Fruit fly (Drosophila melanogaster) whole organism, embryonic: Measurements from ENCODE around the gene STUB1.
A peak's percentile ranks its signal among the peaks of the same experiment; 100 is the strongest.

Experiments used
- Ada2b ChIP-seq: fragments of 200-800 bp; sonication (Bioruptor generic); IDR thresholded peaks from 2 replicates; pipeline ENCODE4 v1.3.6; 2022; ENCODE audit warnings: missing biosample characterization, missing genetic modification characterization
- Atf3 ChIP-seq: fragments of 200-800 bp; sonication (Bioruptor generic); optimal IDR thresholded peaks from 3 replicates; lab custom pipeline; 2016; ENCODE audit warnings: missing biosample characterization, missing genetic modification characterization
- Awh ChIP-seq: fragments of 200-800 bp; sonication (Bioruptor generic); IDR thresholded peaks from 2 replicates; pipeline ENCODE4, ENCODE4 v1.3.6; 2022; ENCODE audit warnings: missing biosample characterization, missing genetic modification characterization
- CG10654 ChIP-seq: fragments of 200-800 bp; sonication (Bioruptor generic); optimal IDR thresholded peaks from 2 replicates; lab custom pipeline; 2016; ENCODE audit warnings: missing biosample characterization, missing genetic modification characterization
- CG10959 ChIP-seq: fragments of 200-800 bp; sonication (Bioruptor generic); IDR thresholded peaks from 2 replicates; pipeline ENCODE4 v1.3.6; 2022; ENCODE audit warnings: missing biosample characterization, missing genetic modification characterization
- CG13287 ChIP-seq: fragments of 200-800 bp; sonication (Bioruptor generic); IDR thresholded peaks from 2 replicates; pipeline ENCODE4 v1.3.6; 2022; ENCODE audit warnings: missing biosample characterization, missing genetic modification characterization; ENCODE audit not compliant: partially characterized antibody
- CG1602 ChIP-seq: fragments of 200-800 bp; sonication (Bioruptor generic); optimal IDR thresholded peaks from 3 replicates; lab custom pipeline; 2016; ENCODE audit warnings: missing biosample characterization, missing genetic modification characterization
- CG1792 ChIP-seq: fragments of 200-800 bp; sonication (Bioruptor generic); optimal IDR thresholded peaks from 2 replicates; lab custom pipeline; 2016; ENCODE audit warnings: missing biosample characterization, missing genetic modification characterization
- CG1832 ChIP-seq: fragments of 200-800 bp; sonication (Bioruptor generic); optimal IDR thresholded peaks from 2 replicates; lab custom pipeline; 2017; ENCODE audit warnings: missing biosample characterization, mild to moderate bottlenecking, missing genetic modification characterization, inconsistent platforms
- CG18599 ChIP-seq: fragments of 200-800 bp; sonication (Bioruptor generic); optimal IDR thresholded peaks from 3 replicates; lab custom pipeline; 2017; ENCODE audit warnings: missing biosample characterization, missing genetic modification characterization, mild to moderate bottlenecking, moderate library complexity, missing genetic modification reagents
- CG30020 ChIP-seq: fragments of 200-800 bp; optimal IDR thresholded peaks from 2 replicates; lab custom pipeline; 2019; ENCODE audit warnings: missing biosample characterization, mild to moderate bottlenecking, missing genetic modification characterization, moderate library complexity
- CG3065 ChIP-seq: fragments of 200-800 bp; sonication (Bioruptor generic); optimal IDR thresholded peaks from 2 replicates; lab custom pipeline; 2016; ENCODE audit warnings: missing biosample characterization, missing genetic modification characterization
- CG33213 ChIP-seq: fragments of 200-800 bp; sonication (Bioruptor generic); optimal IDR thresholded peaks from 3 replicates; lab custom pipeline; 2016; ENCODE audit warnings: missing biosample characterization, missing genetic modification characterization
- CG3407 ChIP-seq: fragments of 200-800 bp; sonication (Bioruptor generic); optimal IDR thresholded peaks from 2 replicates; lab custom pipeline; 2018; ENCODE audit warnings: missing biosample characterization, mild to moderate bottlenecking, missing genetic modification characterization
- CG34224 ChIP-seq: fragments of 200-800 bp; sonication (Bioruptor generic); IDR thresholded peaks from 3 replicates; pipeline ENCODE4 v1.3.6; 2022; ENCODE audit warnings: missing biosample characterization, missing genetic modification characterization; ENCODE audit not compliant: partially characterized antibody
- CG6254 ChIP-seq: fragments of 200-800 bp; sonication (Bioruptor generic); optimal IDR thresholded peaks from 3 replicates; lab custom pipeline; 2017; ENCODE audit warnings: mild to moderate bottlenecking, missing biosample characterization, missing genetic modification reagents, missing genetic modification characterization
- CG8765 ChIP-seq: fragments of 200-800 bp; sonication (Bioruptor generic); IDR thresholded peaks from 2 replicates; pipeline ENCODE4 v1.3.6; 2022; ENCODE audit warnings: missing biosample characterization, missing genetic modification characterization
- CG9437 ChIP-seq: fragments of 200-800 bp; sonication (Bioruptor generic); optimal IDR thresholded peaks from 2 replicates; lab custom pipeline; 2018; ENCODE audit warnings: missing biosample characterization, mild to moderate bottlenecking, missing genetic modification characterization
- Chrac-16 ChIP-seq: fragments of 200-800 bp; sonication (Bioruptor generic); optimal IDR thresholded peaks from 3 replicates; lab custom pipeline; 2016; ENCODE audit warnings: missing biosample characterization, missing genetic modification characterization
- Drgx ChIP-seq: fragments of 200-800 bp; sonication (Bioruptor generic); IDR thresholded peaks from 2 replicates; pipeline ENCODE4 v1.3.6; 2022; ENCODE audit warnings: missing biosample characterization, missing genetic modification characterization
- HmgD ChIP-seq: fragments of 200-800 bp; sonication (Bioruptor generic); optimal IDR thresholded peaks from 3 replicates; lab custom pipeline; 2016; ENCODE audit warnings: missing biosample characterization, missing genetic modification characterization
- HmgZ ChIP-seq: fragments of 200-800 bp; sonication (Bioruptor generic); optimal IDR thresholded peaks from 2 replicates; lab custom pipeline; 2018; ENCODE audit warnings: missing biosample characterization, mild to moderate bottlenecking, missing genetic modification characterization
- Hr3 ChIP-seq: fragments of 200-800 bp; sonication (Bioruptor generic); optimal IDR thresholded peaks from 3 replicates; lab custom pipeline; 2016; ENCODE audit warnings: missing biosample characterization, missing genetic modification characterization
- Hr51 ChIP-seq, 2 experiments: fragments of 200-800 bp; sonication (Bioruptor generic); optimal IDR thresholded peaks; 2 replicates in 1 of 2; 3 replicates in 1 of 2; lab custom pipeline; 2016 to 2018; ENCODE audit warnings: missing biosample characterization in 2 of 2, missing genetic modification characterization in 2 of 2, mild to moderate bottlenecking in 1 of 2, moderate library complexity in 1 of 2
- MESR4 ChIP-seq: fragments of 200-800 bp; sonication (Bioruptor generic); optimal IDR thresholded peaks from 2 replicates; lab custom pipeline; 2018; ENCODE audit warnings: missing biosample characterization, mild to moderate bottlenecking, missing genetic modification characterization, moderate library complexity
- Rx ChIP-seq: fragments of 200-800 bp; sonication (Bioruptor generic); IDR thresholded peaks from 2 replicates; pipeline ENCODE4 v1.3.6; 2022; ENCODE audit warnings: missing biosample characterization, missing genetic modification characterization
- Sox102F ChIP-seq: fragments of 200-800 bp; sonication (Bioruptor generic); optimal IDR thresholded peaks from 2 replicates; lab custom pipeline; 2018; ENCODE audit warnings: missing biosample characterization, mild to moderate bottlenecking, missing genetic modification characterization, moderate library complexity
- Sry-δ ChIP-seq: fragments of 200-800 bp; sonication (Bioruptor generic); optimal IDR thresholded peaks from 2 replicates; lab custom pipeline; 2016; ENCODE audit warnings: missing biosample characterization, missing genetic modification characterization
- Tbp ChIP-seq: fragments of >200 bp; optimal IDR thresholded peaks from 2 replicates; lab custom pipeline; 2018; ENCODE audit warnings: missing biosample characterization, missing genetic modification characterization
- ab ChIP-seq: fragments of 200-800 bp; sonication (Bioruptor generic); optimal IDR thresholded peaks from 2 replicates; lab custom pipeline; 2016; ENCODE audit warnings: missing biosample characterization, missing genetic modification characterization
- ap ChIP-seq: fragments of 200-800 bp; sonication (Bioruptor generic); IDR thresholded peaks from 2 replicates; pipeline ENCODE4 v1.3.6; 2022; ENCODE audit warnings: missing biosample characterization, missing genetic modification characterization
- ash1 ChIP-seq: fragments of 200-800 bp; sonication (Bioruptor generic); optimal IDR thresholded peaks from 2 replicates; lab custom pipeline; 2018; ENCODE audit warnings: missing biosample characterization, mild to moderate bottlenecking, missing genetic modification characterization
- bab2 ChIP-seq: fragments of 200-800 bp; sonication (Bioruptor generic); optimal IDR thresholded peaks from 2 replicates; lab custom pipeline; 2016; ENCODE audit warnings: missing biosample characterization, missing genetic modification characterization
- br ChIP-seq: fragments of >200 bp; optimal IDR thresholded peaks from 2 replicates; lab custom pipeline; 2017
- cas ChIP-seq: fragments of 200-800 bp; sonication (Bioruptor generic); IDR thresholded peaks from 2 replicates; pipeline ENCODE4 v1.3.6; 2022; ENCODE audit warnings: missing biosample characterization, missing genetic modification characterization
- cwo ChIP-seq: fragments of 200-800 bp; sonication (Bioruptor generic); optimal IDR thresholded peaks from 3 replicates; lab custom pipeline; 2017; ENCODE audit warnings: missing biosample characterization, missing genetic modification characterization, mild to moderate bottlenecking, moderate library complexity, missing genetic modification reagents
- dmrt99B ChIP-seq: fragments of 200-800 bp; sonication (Bioruptor generic); optimal IDR thresholded peaks from 2 replicates; lab custom pipeline; 2018; ENCODE audit warnings: missing biosample characterization, mild to moderate bottlenecking, missing genetic modification characterization, moderate library complexity
- ftz-f1 ChIP-seq: fragments of 200-800 bp; sonication (Bioruptor generic); optimal IDR thresholded peaks from 2 replicates; lab custom pipeline; 2016; ENCODE audit warnings: missing biosample characterization, missing genetic modification characterization
- hbn ChIP-seq: fragments of 200-800 bp; sonication (Bioruptor generic); IDR thresholded peaks from 2 replicates; pipeline ENCODE4 v1.3.6; 2022; ENCODE audit warnings: missing biosample characterization, missing genetic modification characterization; ENCODE audit not compliant: partially characterized antibody
- nmo ChIP-seq: fragments of 200-800 bp; sonication (Bioruptor generic); optimal IDR thresholded peaks from 2 replicates; lab custom pipeline; 2018; ENCODE audit warnings: missing biosample characterization, mild to moderate bottlenecking, missing genetic modification characterization, moderate library complexity
- prd ChIP-seq, 3 experiments: fragments of >200 bp in 2 of 3; fragments of 200-800 bp in 1 of 3; sonication (Bioruptor generic) in 1 of 3; optimal IDR thresholded peaks in 2 of 3; IDR thresholded peaks in 1 of 3; 2 replicates in 2 of 3; 3 replicates in 1 of 3; pipeline versions ENCODE4 v1.3.6 to Lab custom; 2017 to 2022; ENCODE audit warnings: missing biosample characterization in 1 of 3, missing genetic modification characterization in 1 of 3
- rib ChIP-seq: fragments of 200-800 bp; sonication (Bioruptor generic); IDR thresholded peaks from 2 replicates; pipeline ENCODE4 v1.3.6; 2022; ENCODE audit warnings: missing biosample characterization, missing genetic modification characterization
- schlank ChIP-seq: fragments of 200-800 bp; sonication (Bioruptor generic); optimal IDR thresholded peaks from 2 replicates; lab custom pipeline; 2018; ENCODE audit warnings: missing biosample characterization, mild to moderate bottlenecking, missing genetic modification characterization
- shn ChIP-seq: fragments of 200-800 bp; sonication (Bioruptor generic); optimal IDR thresholded peaks from 3 replicates; lab custom pipeline; 2016; ENCODE audit warnings: missing biosample characterization, missing genetic modification characterization
- toy ChIP-seq: fragments of 200-800 bp; sonication (Bioruptor generic); IDR thresholded peaks from 2 replicates; pipeline ENCODE4 v1.3.6; 2022; ENCODE audit warnings: missing biosample characterization, missing genetic modification characterization
- ttk ChIP-seq: fragments of 200-800 bp; sonication (Bioruptor generic); IDR thresholded peaks from 2 replicates; pipeline ENCODE4 v2.1.2; 2022; ENCODE audit warnings: missing biosample characterization, missing genetic modification characterization
- wek ChIP-seq: fragments of 200-800 bp; sonication (Bioruptor generic); optimal IDR thresholded peaks from 3 replicates; lab custom pipeline; 2018; ENCODE audit warnings: missing biosample characterization, mild to moderate bottlenecking, missing genetic modification characterization, moderate library complexity
- yki ChIP-seq: fragments of >200 bp; optimal IDR thresholded peaks from 3 replicates; lab custom pipeline; 2018
- z ChIP-seq: fragments of 200-800 bp; sonication (Bioruptor generic); IDR thresholded peaks from 3 replicates; pipeline ENCODE4 v1.3.6; 2022; ENCODE audit warnings: missing biosample characterization, missing genetic modification characterization
- zen2 ChIP-seq: fragments of 200-800 bp; sonication (Bioruptor generic); IDR thresholded peaks from 3 replicates; pipeline ENCODE4 v1.3.6; 2022; ENCODE audit warnings: missing biosample characterization, missing genetic modification characterization; ENCODE audit not compliant: partially characterized antibody

The STUB1 gene

dm6 chr2L:10442048-10442790 is 4.9 kb downstream of the STUB1 start, which contains the start of gene loh (continued):
- no peak for TF ChIP-seq Awh (GFP tag; lab: Robert Waterston, UW)
- no peak for TF ChIP-seq cwo
- TF ChIP-seq Chrac-16 (GFP tag; lab: Kevin White, UChicago): no peak
- TF ChIP-seq CG33213 (GFP tag; lab: Kevin White, UChicago): no peak
- TF ChIP-seq Ada2b (GFP tag; lab: Robert Waterston, UW): no peak
- 0 out of 2 replicates have a peak, but pooled peaks have one; percentile 38 for TF ChIP-seq ttk
- TF ChIP-seq hbn (GFP tag; lab: Robert Waterston, UW): no peak
- no peak for TF ChIP-seq zen2 (GFP tag; lab: Robert Waterston, UW)
- TF ChIP-seq ab (GFP tag; lab: Kevin White, UChicago): no peak
- peak in 1 of 2 experiments; percentile 79 for TF ChIP-seq Hr51 (GFP tag; optimal IDR thresholded peaks at IDR 0.05; lab: Kevin White, UChicago)
- TF ChIP-seq CG10959: no peak
- TF ChIP-seq HmgD (GFP tag; lab: Kevin White, UChicago): no peak
- TF ChIP-seq CG6254 (GFP tag; lab: Kevin White, UChicago): no peak
- no peak for TF ChIP-seq bab2 (GFP tag; lab: Kevin White, UChicago)
- peak; percentile 81 for TF ChIP-seq nmo (GFP tag; lab: Kevin White, UChicago)
- TF ChIP-seq ap (GFP tag; lab: Robert Waterston, UW): no peak
- TF ChIP-seq z: 0 out of 3 replicates have a peak, but pooled peaks have one; percentile 12
- TF ChIP-seq schlank (tag; lab: Kevin White, UChicago): no peak
- no peak for TF ChIP-seq toy (GFP tag; lab: Robert Waterston, UW)
- no peak for TF ChIP-seq cas
- TF ChIP-seq CG34224 (GFP tag; lab: Robert Waterston, UW): no peak
- TF ChIP-seq CG13287 (GFP tag; lab: Robert Waterston, UW): no peak
- TF ChIP-seq dmrt99B: peak; percentile 64
- no peak for TF ChIP-seq CG1792
- no peak for TF ChIP-seq Tbp (GFP tag; lab: Kevin White, UChicago)
- TF ChIP-seq HmgZ: no peak
- TF ChIP-seq prd (optimal IDR thresholded peaks at IDR 0.05; lab: Kevin White, UChicago): no peak
- TF ChIP-seq prd (GFP tag; IDR thresholded peaks at IDR 0.05; lab: Robert Waterston, UW): no peak
- TF ChIP-seq Sry-δ: no peak
- TF ChIP-seq wek: no peak
- no peak for TF ChIP-seq ftz-f1
- no peak for TF ChIP-seq br (lab: Kevin White, UChicago)
- no peak for TF ChIP-seq CG3065 (GFP tag; lab: Kevin White, UChicago)
- TF ChIP-seq MESR4 (GFP tag; lab: Kevin White, UChicago): no peak
- peak; percentile 38 for TF ChIP-seq CG30020 (tag; lab: Kevin White, UChicago)
- TF ChIP-seq Sox102F (GFP tag; lab: Kevin White, UChicago): no peak
- TF ChIP-seq shn (GFP tag; lab: Kevin White, UChicago): no peak
- no peak for TF ChIP-seq CG18599
- TF ChIP-seq CG3407: peak; percentile 40
- TF ChIP-seq CG8765 (GFP tag; lab: Robert Waterston, UW): no peak
- no peak for TF ChIP-seq yki (lab: Kevin White, UChicago)
- no peak for TF ChIP-seq ash1
- no peak for TF ChIP-seq rib (GFP tag; lab: Robert Waterston, UW)
- no peak for TF ChIP-seq CG1832 (GFP tag; lab: Kevin White, UChicago)
- peak; percentile 61 for TF ChIP-seq CG1602
- TF ChIP-seq Atf3 (GFP tag; lab: Kevin White, UChicago): no peak
- TF ChIP-seq CG10654 (GFP tag; lab: Kevin White, UChicago): no peak
- TF ChIP-seq Rx: no peak
- peak; percentile 53 for TF ChIP-seq Hr3 (GFP tag; lab: Kevin White, UChicago)
- no peak for TF ChIP-seq Drgx (GFP tag; lab: Robert Waterston, UW)
- peak; percentile 76 for TF ChIP-seq CG9437
